Worm (Caenorhabditis elegans): ENCODE results near the gene fbxa-156.

ce11 chrV:17888939-17889338 is 7.6 kb downstream of the fbxa-156 start, which contains the start of gene C06H5.6:
- TF ChIP-seq nhr-237 (tag; optimal IDR thresholded peaks at IDR 0.05) (no peak), unc-62 (GFP tag; optimal IDR thresholded peaks at IDR 0.05) (no peak), pha-4 (tag; optimal IDR thresholded peaks at IDR 0.05) (no peak), elt-1 (tag; optimal IDR thresholded peaks at IDR 0.05; ENCODE audit: borderline replicate concordance, insufficient read depth) (no peak)
